Worm (Caenorhabditis elegans) whole organism, midembryonic: ENCODE measurements around the gene cchl-1.

ENCODE experiments used
- T22C8.4 ChIP-seq: fragments of 200-800 bp; sonication (Bioruptor generic); IDR thresholded peaks from 2 replicates; pipeline ENCODE4 v1.3.6; 2022; ENCODE audit warnings: missing genetic modification characterization, missing compliant biosample characterization
- cog-1 ChIP-seq: sonication (generic microtip); optimal IDR thresholded peaks from 2 replicates; lab custom pipeline; 2016; ENCODE audit warnings: missing genetic modification characterization, missing compliant biosample characterization
- med-1 ChIP-seq: sonication (generic microtip); optimal IDR thresholded peaks from 2 replicates; lab custom pipeline; 2017; ENCODE audit warnings: missing genetic modification characterization, mild to moderate bottlenecking, missing compliant biosample characterization, antibody characterized with exemption, missing genetic modification reagents; ENCODE audit not compliant: insufficient read depth
- ref-1 ChIP-seq: fragments of 200-800 bp; sonication (Bioruptor generic); conservative IDR thresholded peaks from 2 replicates; pipeline ENCODE4 v1.3.6; 2022; ENCODE audit warnings: missing genetic modification reagents, missing genetic modification characterization, missing compliant biosample characterization
- ztf-23 ChIP-seq: fragments of 200-800 bp; sonication (Bioruptor generic); IDR thresholded peaks from 2 replicates; pipeline ENCODE4 v1.3.6; 2022; ENCODE audit warnings: missing genetic modification reagents, missing genetic modification characterization, missing compliant biosample characterization
- ztf-29 ChIP-seq: fragments of 200-800 bp; sonication (Bioruptor generic); IDR thresholded peaks from 2 replicates; pipeline ENCODE4 v1.3.6; 2022; ENCODE audit warnings: missing genetic modification reagents, missing genetic modification characterization, missing compliant biosample characterization

DNA sequence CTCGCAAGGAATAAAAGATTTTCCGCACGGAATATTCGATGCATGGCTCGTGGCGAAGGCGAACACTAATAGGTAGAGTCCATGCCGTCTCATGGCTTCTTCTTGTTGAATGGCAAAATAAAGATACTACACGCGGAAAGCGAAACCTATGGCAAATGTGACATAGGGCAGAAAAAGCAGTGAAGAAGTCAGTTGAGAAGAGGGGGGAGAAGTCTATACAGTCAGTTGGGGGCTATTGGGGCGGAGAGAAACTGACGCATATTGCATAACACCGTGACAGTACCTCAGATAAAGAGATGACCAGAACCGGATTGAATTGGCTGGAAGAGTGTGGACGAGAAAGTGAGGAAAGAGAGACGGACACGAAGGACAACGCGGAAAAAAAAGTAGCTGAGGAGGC, 11.2 kb upstream of the cchl-1 start, which contains the start of gene T06D8.10:
- TF ChIP-seq ztf-29 (GFP tag; lab: Robert Waterston, UW), result no peak
- no peak for TF ChIP-seq T22C8.4 (GFP tag; lab: Robert Waterston, UW)
- no peak for TF ChIP-seq ztf-23
- no peak for TF ChIP-seq med-1
- no peak for TF ChIP-seq cog-1 (tag; lab: Kevin White, UChicago)
- no peak for TF ChIP-seq ref-1
